Worm (Caenorhabditis elegans) whole organism, young adult: ENCODE results near the gene F54B11.7.

ENCODE experiments used
- F23B12.7 ChIP-seq: sonication (generic microtip); optimal IDR thresholded peaks from 2 replicates; lab custom pipeline; 2017; ENCODE audit warnings: missing genetic modification characterization, mild to moderate bottlenecking, missing compliant biosample characterization, antibody characterized with exemption, moderate library complexity; ENCODE audit not compliant: insufficient read depth
- F37B4.10 ChIP-seq: fragments of 200-800 bp; sonication (Bioruptor generic); IDR thresholded peaks from 2 replicates; pipeline ENCODE4 v1.3.6; 2022; ENCODE audit warnings: missing genetic modification characterization, missing compliant biosample characterization
- him-1 ChIP-seq: sonication (generic microtip); optimal IDR thresholded peaks from 2 replicates; lab custom pipeline; 2016; ENCODE audit warnings: missing genotype, missing genetic modification reagents, missing genetic modification characterization, missing compliant biosample characterization
- sea-2 ChIP-seq: fragments of 200-800 bp; sonication (Bioruptor generic); IDR thresholded peaks from 2 replicates; pipeline ENCODE4 v1.3.6; 2022; ENCODE audit warnings: missing genetic modification characterization, missing compliant biosample characterization
- zfh-2 ChIP-seq: fragments of 200-800 bp; sonication (Bioruptor generic); conservative IDR thresholded peaks from 2 replicates; pipeline ENCODE4 v1.3.6; 2022; ENCODE audit warnings: missing genetic modification reagents, missing genetic modification characterization, missing compliant biosample characterization

DNA sequence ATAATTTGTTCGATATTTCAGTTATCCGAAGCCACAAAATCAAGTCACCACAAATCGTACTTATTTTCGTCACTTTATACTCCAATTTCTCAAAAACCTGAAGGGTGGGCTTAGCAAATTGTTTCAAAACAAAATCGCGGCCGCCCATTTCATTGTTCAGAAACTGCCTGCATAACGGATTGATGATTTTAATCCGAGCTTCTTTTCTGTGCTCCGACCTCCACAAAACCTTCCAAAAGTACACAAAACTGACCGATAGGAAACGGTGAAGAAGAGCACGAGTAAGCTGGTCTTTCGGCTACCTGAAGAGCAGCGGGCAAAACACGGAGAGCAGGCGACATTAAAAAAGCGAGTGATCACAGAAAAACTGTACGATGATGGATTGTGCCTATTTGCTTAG lies 33.8 kb upstream of the F54B11.7 start, which contains the start of gene R01E6.2:
- TF ChIP-seq zfh-2 (GFP tag; lab: Robert Waterston, UW) (no peak), F23B12.7 (tag; lab: Kevin White, UChicago) (no peak), F37B4.10 (GFP tag; lab: Robert Waterston, UW) (no peak), him-1 (tag; lab: Kevin White, UChicago) (no peak), sea-2 (no peak)
